Fruit fly (Drosophila melanogaster) whole organism, wandering third instar larva: ENCODE measurements around the gene Ilk.

ENCODE experiments used
- Dfd ChIP-seq: fragments of >200 bp; optimal IDR thresholded peaks from 2 replicates; lab custom pipeline; 2017; ENCODE audit warnings: missing biosample characterization, missing genetic modification characterization
- Dif ChIP-seq: fragments of 200-275, 200-300 bp; sonication (Bioruptor generic); optimal IDR thresholded peaks from 2 replicates; lab custom pipeline; 2018; ENCODE audit warnings: missing biosample characterization, missing genetic modification characterization; ENCODE audit not compliant: partially characterized antibody
- HLH106 ChIP-seq: fragments of 200-800 bp; optimal IDR thresholded peaks from 3 replicates; lab custom pipeline; 2019; ENCODE audit warnings: missing biosample characterization, mild to moderate bottlenecking, missing genetic modification characterization, moderate library complexity
- Rel ChIP-seq, 2 experiments: fragments of 200-800 bp; sonication (Bioruptor generic) in 1 of 2; optimal IDR thresholded peaks; 2 replicates in 1 of 2; 3 replicates in 1 of 2; lab custom pipeline; 2016 to 2019; ENCODE audit warnings: mild to moderate bottlenecking in 2 of 2, missing biosample characterization in 2 of 2, missing genetic modification characterization in 2 of 2, moderate library complexity in 1 of 2
- Vsx2 ChIP-seq: fragments of 200-300, 225-300 bp; sonication (Bioruptor generic); optimal IDR thresholded peaks from 2 replicates; lab custom pipeline; 2018; ENCODE audit warnings: missing biosample characterization, missing genetic modification characterization; ENCODE audit not compliant: partially characterized antibody
- dmrt93B ChIP-seq: fragments of 200-800 bp; sonication (Bioruptor generic); optimal IDR thresholded peaks from 2 replicates; lab custom pipeline; 2018; ENCODE audit warnings: missing biosample characterization, mild to moderate bottlenecking, missing genetic modification characterization
- dsf ChIP-seq: sonication (Bioruptor generic); optimal IDR thresholded peaks from 2 replicates; lab custom pipeline; 2016; ENCODE audit warnings: missing biosample characterization, missing genetic modification characterization, borderline replicate concordance
- jim ChIP-seq: fragments of 175-275, 200-325 bp; sonication (Bioruptor generic); optimal IDR thresholded peaks from 2 replicates; lab custom pipeline; 2016; ENCODE audit warnings: missing biosample characterization, mild to moderate bottlenecking, missing genetic modification characterization
- lola ChIP-seq: fragments of >200 bp; optimal IDR thresholded peaks from 2 replicates; lab custom pipeline; 2017; ENCODE audit warnings: missing biosample characterization, missing genetic modification characterization
- pan ChIP-seq: fragments of >200 bp; optimal IDR thresholded peaks from 2 replicates; lab custom pipeline; 2017
- psq ChIP-seq: fragments of 200-800 bp; sonication (Bioruptor generic); optimal IDR thresholded peaks from 3 replicates; lab custom pipeline; 2017; ENCODE audit warnings: missing biosample characterization, mild to moderate bottlenecking, missing genetic modification characterization, moderate library complexity
- sv ChIP-seq: fragments of 200-800 bp; sonication (Bioruptor generic); optimal IDR thresholded peaks from 3 replicates; lab custom pipeline; 2016; ENCODE audit warnings: missing biosample characterization, missing genetic modification characterization
- usp ChIP-seq: fragments of >200 bp; optimal IDR thresholded peaks from 2 replicates; lab custom pipeline; 2017; ENCODE audit warnings: missing biosample characterization, missing genetic modification characterization
- woc ChIP-seq: sonication (Bioruptor generic); optimal IDR thresholded peaks from 2 replicates; lab custom pipeline; 2016; ENCODE audit warnings: missing biosample characterization, mild to moderate bottlenecking, missing genetic modification characterization

dm6 chr3L:21201246-21201896, 15.3 kb upstream of the Ilk start:
- no peak for TF ChIP-seq Dif (GFP tag; lab: Kevin White, UChicago)
- no peak for TF ChIP-seq usp (GFP tag; lab: Kevin White, UChicago)
- TF ChIP-seq HLH106 (tag; lab: Kevin White, UChicago), result no peak
- TF ChIP-seq lola (GFP tag; lab: Kevin White, UChicago), result no peak
- no peak for TF ChIP-seq pan (lab: Kevin White, UChicago)
- no peak for TF ChIP-seq psq (GFP tag; lab: Kevin White, UChicago)
- no peak for TF ChIP-seq Rel (GFP tag; optimal IDR thresholded peaks at IDR 0.05; lab: Kevin White, UChicago)
- no peak for TF ChIP-seq Rel (tag; optimal IDR thresholded peaks at IDR 0.05; lab: Kevin White, UChicago)
- no peak for TF ChIP-seq dsf (GFP tag; lab: Kevin White, UChicago)
- no peak for TF ChIP-seq dmrt93B (GFP tag; lab: Kevin White, UChicago)
- TF ChIP-seq Dfd (GFP tag; lab: Kevin White, UChicago), result no peak
- no peak for TF ChIP-seq jim
- no peak for TF ChIP-seq woc (GFP tag; lab: Kevin White, UChicago)
- no peak for TF ChIP-seq Vsx2 (GFP tag; lab: Kevin White, UChicago)
- TF ChIP-seq sv, result no peak
